Worm (Caenorhabditis elegans) whole organism, young adult: ENCODE results near the gene Y37H2A.7.

Source experiments
- C06A6.2 ChIP-seq: fragments of 200-800 bp; sonication (Bioruptor generic); conservative IDR thresholded peaks from 2 replicates; pipeline ENCODE4 v1.3.6; 2022; ENCODE audit warnings: missing genetic modification characterization, missing compliant biosample characterization
- C17E4.6 ChIP-seq: fragments of 200-800 bp; sonication (Bioruptor generic); IDR thresholded peaks from 2 replicates; pipeline ENCODE4 v1.3.6; 2022; ENCODE audit warnings: missing genetic modification reagents, missing genetic modification characterization, missing compliant biosample characterization
- F10E7.11 ChIP-seq: sonication (generic microtip); optimal IDR thresholded peaks from 2 replicates; lab custom pipeline; 2017; ENCODE audit warnings: mild to moderate bottlenecking, missing genetic modification characterization, moderate library complexity, missing compliant biosample characterization
- F55B11.4 ChIP-seq: sonication (generic microtip); optimal IDR thresholded peaks from 2 replicates; lab custom pipeline; 2016; ENCODE audit warnings: missing compliant biosample characterization, missing genetic modification characterization, borderline replicate concordance; ENCODE audit not compliant: insufficient read depth
- F57C9.4 ChIP-seq: sonication (generic microtip); optimal IDR thresholded peaks from 2 replicates; lab custom pipeline; 2017; ENCODE audit warnings: mild to moderate bottlenecking, missing genetic modification characterization, missing compliant biosample characterization
- Y56A3A.18 ChIP-seq: fragments of 200-800 bp; sonication (Bioruptor generic); IDR thresholded peaks from 2 replicates; pipeline ENCODE4 v1.3.6; 2022; ENCODE audit warnings: missing genetic modification reagents, missing genetic modification characterization, missing compliant biosample characterization
- atf-7 ChIP-seq: sonication (generic microtip); optimal IDR thresholded peaks from 2 replicates; lab custom pipeline; 2017; ENCODE audit warnings: mild to moderate bottlenecking, missing genetic modification characterization, missing compliant biosample characterization
- attf-3 ChIP-seq: fragments of 200-800 bp; sonication (Bioruptor generic); conservative IDR thresholded peaks from 2 replicates; pipeline ENCODE4 v1.3.6; 2022; ENCODE audit warnings: missing genetic modification reagents, missing genetic modification characterization, missing compliant biosample characterization
- attf-5 ChIP-seq: fragments of 200-800 bp; sonication (Bioruptor generic); optimal IDR thresholded peaks from 2 replicates; lab custom pipeline; 2018; ENCODE audit warnings: mild to moderate bottlenecking, missing genetic modification characterization, missing compliant biosample characterization
- cebp-1 ChIP-seq, 2 experiments: fragments of 200-800 bp in 1 of 2; sonication (Bioruptor generic) in 1 of 2; sonication (generic microtip) in 1 of 2; IDR thresholded peaks in 1 of 2; optimal IDR thresholded peaks in 1 of 2; 2 replicates each; pipeline versions ENCODE4 v1.3.6 to Lab custom; 2017 to 2022; ENCODE audit warnings: missing compliant biosample characterization in 2 of 2, missing genetic modification characterization in 2 of 2, mild to moderate bottlenecking in 1 of 2, missing genetic modification reagents in 1 of 2, moderate library complexity in 1 of 2
- chd-7 ChIP-seq: sonication (generic microtip); optimal IDR thresholded peaks from 2 replicates; lab custom pipeline; 2016; ENCODE audit warnings: mild to moderate bottlenecking, missing genetic modification characterization, moderate library complexity, missing compliant biosample characterization
- dpl-1 ChIP-seq: fragments of 150-350 bp; optimal IDR thresholded peaks from 2 replicates; lab custom pipeline; 2014; ENCODE audit warnings: missing biosample characterization, missing genetic modification reagents, missing genetic modification characterization
- egl-44 ChIP-seq: fragments of 200-800 bp; sonication (Bioruptor generic); IDR thresholded peaks from 2 replicates; pipeline ENCODE4 v1.3.6; 2022; ENCODE audit warnings: missing genetic modification reagents, missing genetic modification characterization, missing compliant biosample characterization
- ekl-4 ChIP-seq: fragments of 200-800 bp; sonication (Bioruptor generic); IDR thresholded peaks from 2 replicates; pipeline ENCODE4 v1.3.6; 2022; ENCODE audit warnings: missing genetic modification reagents, missing genetic modification characterization, missing compliant biosample characterization
- ets-4 ChIP-seq: fragments of 200-800 bp; sonication (Bioruptor generic); optimal IDR thresholded peaks from 2 replicates; lab custom pipeline; 2018; ENCODE audit warnings: mild to moderate bottlenecking, missing genetic modification characterization, missing compliant biosample characterization
- hmg-1.2 ChIP-seq: fragments of 200-800 bp; sonication (Bioruptor generic); IDR thresholded peaks from 2 replicates; pipeline ENCODE4 v1.3.6; 2022; ENCODE audit warnings: missing genetic modification reagents, missing genetic modification characterization, missing compliant biosample characterization
- lag-1 ChIP-seq: fragments of 200-800 bp; sonication (Bioruptor generic); IDR thresholded peaks from 2 replicates; pipeline ENCODE4 v1.3.6; 2022; ENCODE audit warnings: missing genetic modification reagents, missing genetic modification characterization, missing compliant biosample characterization
- let-526 ChIP-seq: fragments of 200-800 bp; sonication (Bioruptor generic); IDR thresholded peaks from 2 replicates; pipeline ENCODE4 v1.3.6; 2022; ENCODE audit warnings: missing genetic modification reagents, missing genetic modification characterization, missing compliant biosample characterization
- lin-54 ChIP-seq: fragments of 200-800 bp; sonication (Bioruptor generic); optimal IDR thresholded peaks from 2 replicates; lab custom pipeline; 2018; ENCODE audit warnings: mild to moderate bottlenecking, missing genetic modification characterization, missing compliant biosample characterization
- mxl-1 ChIP-seq: sonication (generic microtip); optimal IDR thresholded peaks from 2 replicates; lab custom pipeline; 2016; ENCODE audit warnings: missing genetic modification characterization, missing compliant biosample characterization
- nfya-2 ChIP-seq: fragments of 200-800 bp; sonication (Bioruptor generic); IDR thresholded peaks from 2 replicates; pipeline ENCODE4 v1.3.6; 2022; ENCODE audit warnings: missing genetic modification reagents, missing genetic modification characterization, missing compliant biosample characterization
- nhr-80 ChIP-seq: sonication (generic microtip); optimal IDR thresholded peaks from 2 replicates; lab custom pipeline; 2016; ENCODE audit warnings: missing genetic modification characterization, missing compliant biosample characterization
- sea-2 ChIP-seq: fragments of 200-800 bp; sonication (Bioruptor generic); IDR thresholded peaks from 2 replicates; pipeline ENCODE4 v1.3.6; 2022; ENCODE audit warnings: missing genetic modification characterization, missing compliant biosample characterization
- snpc-1.1 ChIP-seq: sonication (generic microtip); optimal IDR thresholded peaks from 2 replicates; lab custom pipeline; 2017; ENCODE audit warnings: missing genetic modification characterization, mild to moderate bottlenecking, missing compliant biosample characterization, antibody characterized with exemption, moderate library complexity, missing genotype, missing genetic modification reagents; ENCODE audit not compliant: insufficient read depth
- snpc-1.3 ChIP-seq: sonication (generic microtip); optimal IDR thresholded peaks from 2 replicates; lab custom pipeline; 2017; ENCODE audit warnings: missing genetic modification characterization, mild to moderate bottlenecking, missing compliant biosample characterization, antibody characterized with exemption, moderate library complexity, missing genotype, missing genetic modification reagents; ENCODE audit not compliant: insufficient read depth
- unc-130 ChIP-seq: sonication (generic microtip); optimal IDR thresholded peaks from 2 replicates; lab custom pipeline; 2016; ENCODE audit warnings: missing genetic modification reagents, missing genetic modification characterization, missing compliant biosample characterization
- xnd-1 ChIP-seq: sonication (generic microtip); optimal IDR thresholded peaks from 2 replicates; lab custom pipeline; 2016; ENCODE audit warnings: missing genotype, missing genetic modification reagents, missing genetic modification characterization, missing compliant biosample characterization
- zfh-2 ChIP-seq: fragments of 200-800 bp; sonication (Bioruptor generic); conservative IDR thresholded peaks from 2 replicates; pipeline ENCODE4 v1.3.6; 2022; ENCODE audit warnings: missing genetic modification reagents, missing genetic modification characterization, missing compliant biosample characterization
- zim-3 ChIP-seq: sonication (generic microtip); optimal IDR thresholded peaks from 2 replicates; lab custom pipeline; 2017; ENCODE audit warnings: mild to moderate bottlenecking, missing genetic modification characterization, moderate library complexity, missing compliant biosample characterization
- ztf-26 ChIP-seq: sonication (generic microtip); optimal IDR thresholded peaks from 2 replicates; lab custom pipeline; 2017; ENCODE audit warnings: missing genetic modification characterization, missing compliant biosample characterization

The Y37H2A.7 gene

DNA sequence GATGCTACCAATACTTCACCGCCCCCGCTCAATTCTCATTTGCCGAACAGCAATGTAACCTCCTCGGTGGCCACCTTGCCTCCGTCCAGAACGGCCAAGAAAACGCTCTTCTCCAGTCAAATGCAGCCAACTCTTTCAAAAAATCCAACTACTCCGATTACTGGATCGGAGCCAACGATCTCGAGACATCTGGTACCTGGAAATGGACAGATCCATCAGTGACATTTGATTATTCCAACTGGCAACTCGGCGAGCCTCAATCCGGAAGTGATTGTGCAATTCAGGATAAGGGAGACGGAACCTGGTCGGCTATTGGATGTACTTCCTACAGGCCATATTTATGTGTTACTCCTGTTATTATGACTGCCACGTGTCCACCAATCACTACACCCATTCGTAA lies 23.9 kb upstream of the Y37H2A.7 start:
- no peak for TF ChIP-seq atf-7 (tag; lab: Kevin White, UChicago)
- TF ChIP-seq, all 124 proteins: peak for 0

DNA sequence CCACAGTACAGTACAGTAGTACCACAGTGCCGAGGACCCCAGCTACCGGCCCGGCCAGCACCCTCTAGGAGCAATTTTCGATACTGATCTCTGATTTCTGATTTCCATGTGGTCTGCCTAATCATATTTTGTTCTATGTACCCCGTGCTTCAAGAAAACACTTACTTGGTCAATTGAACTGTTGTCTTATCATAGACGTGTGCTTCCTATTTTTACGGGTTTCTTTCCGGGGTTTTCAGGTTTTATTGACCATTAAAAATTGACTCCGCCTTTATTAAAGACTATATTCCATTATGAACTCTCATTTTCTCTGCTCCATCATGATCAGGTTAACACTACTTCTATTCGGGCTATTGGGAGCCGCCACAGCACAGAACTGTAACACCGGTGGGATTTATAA lies 23.4 kb upstream of the Y37H2A.7 start, which contains the start of gene clec-48:
Gene clec-48 (plus strand): TSS at position 320 of the 400 bp plus-strand sequence.
- no peak for TF ChIP-seq nfya-2
- peak; percentile 9 for TF ChIP-seq nhr-80 (tag; lab: Kevin White, UChicago)
- TF ChIP-seq egl-44 (GFP tag; lab: Robert Waterston, UW) = no peak

DNA sequence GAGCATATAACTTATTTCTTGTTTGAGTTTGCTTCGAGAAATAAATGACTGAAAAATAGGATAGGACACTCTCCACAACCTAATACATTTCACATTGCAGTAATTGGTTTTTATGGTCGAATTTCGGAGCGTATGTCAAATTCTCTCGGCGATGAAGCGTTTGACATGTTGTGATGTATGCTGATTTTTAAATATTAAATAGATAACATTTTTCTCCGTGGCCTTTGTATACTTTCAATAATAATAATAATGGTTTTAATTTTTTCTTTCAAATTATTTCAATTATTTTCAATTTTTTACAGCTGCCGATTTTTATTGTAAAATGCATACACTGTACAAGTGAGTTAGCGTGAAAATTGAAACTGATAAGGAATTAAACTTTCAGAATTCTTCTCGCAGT lies 11.8 kb upstream of the Y37H2A.7 start, which contains the start of gene C14A6.3:
Gene C14A6.3 (plus strand): TSS at position 301 of the 400 bp plus-strand sequence.
- no peak for TF ChIP-seq sea-2 (GFP tag; lab: Robert Waterston, UW)
- TF ChIP-seq, all 124 proteins: peak for 0

DNA sequence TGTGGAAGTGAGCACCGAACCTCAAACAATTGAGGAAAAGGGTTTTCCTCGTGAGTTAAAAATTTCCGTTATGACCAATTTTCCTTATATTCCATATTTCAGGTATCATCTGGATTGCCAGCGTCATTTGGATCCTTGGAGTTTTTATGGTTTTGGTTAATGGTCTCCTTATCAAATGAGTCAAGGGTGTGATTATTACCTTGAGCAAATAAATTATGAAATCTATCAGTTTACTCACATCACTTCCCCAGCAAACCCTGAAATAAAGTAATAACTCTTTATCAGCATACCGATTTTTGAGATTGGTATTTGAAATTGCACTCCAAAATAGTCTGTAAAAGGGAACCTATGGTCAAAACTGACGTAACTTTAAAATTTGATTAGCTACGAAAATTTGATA lies 10.2 kb upstream of the Y37H2A.7 start:
- TF ChIP-seq zim-3 (tag; lab: Kevin White, UChicago) (no peak), attf-5 (GFP tag; lab: Kevin White, UChicago) (no peak)

DNA sequence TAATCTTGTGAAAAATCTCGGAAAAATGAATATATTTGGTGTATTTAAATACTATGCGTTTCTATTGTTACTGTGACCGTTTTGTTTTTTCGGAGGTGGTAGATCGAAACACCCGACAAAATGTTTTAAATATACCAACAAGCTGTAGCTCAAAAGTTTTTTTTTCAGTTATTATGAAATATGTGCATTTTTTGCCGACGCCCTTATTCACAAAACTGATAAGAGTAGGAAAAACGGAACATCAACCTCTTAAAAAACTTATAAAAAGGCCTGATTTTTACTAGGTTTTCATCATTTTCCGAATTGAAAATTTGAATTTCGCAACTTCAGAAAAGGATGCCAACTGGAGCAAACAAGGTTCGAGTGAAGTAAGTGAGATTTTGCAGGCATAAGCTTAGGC lies 9.2 kb upstream of the Y37H2A.7 start, which contains the start of gene Y37H2A.14:
Gene Y37H2A.14 (plus strand): TSS at position 301 of the 400 bp plus-strand sequence.
- TF ChIP-seq cebp-1 (GFP tag; IDR thresholded peaks at IDR 0.05; lab: Robert Waterston, UW) (no peak), cebp-1 (tag; optimal IDR thresholded peaks at IDR 0.05; lab: Kevin White, UChicago) (peak; percentile 77), snpc-1.3 (tag; lab: Kevin White, UChicago) (no peak)

DNA sequence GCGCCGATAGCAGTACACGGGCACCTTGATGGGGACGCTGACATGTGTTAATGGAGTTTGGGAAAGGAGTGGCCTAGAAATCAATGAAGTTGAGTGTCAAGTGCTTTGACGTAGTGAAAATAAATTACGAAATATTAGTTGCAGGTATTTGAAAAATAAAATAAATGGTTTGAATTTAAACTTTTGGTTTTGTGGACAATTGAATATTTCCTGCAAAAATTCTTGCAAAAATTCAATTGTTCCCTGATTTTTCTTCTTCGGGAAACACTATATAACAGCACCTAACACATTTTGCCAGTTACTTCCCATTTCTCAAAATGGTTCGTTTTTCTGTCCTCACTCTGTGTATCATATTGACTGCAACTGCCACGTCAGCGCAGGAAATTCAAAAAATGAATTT lies 8.3 kb upstream of the Y37H2A.7 start, which contains the start of gene Y37H2A.13:
Gene Y37H2A.13 (plus strand): TSS at position 301 of the 400 bp plus-strand sequence.
- TF ChIP-seq C06A6.2 (GFP tag; lab: Robert Waterston, UW) (no peak), dpl-1 (GFP tag; lab: Kevin White, UChicago) (no peak), ztf-26 (tag; lab: Kevin White, UChicago) (no peak), xnd-1 (tag; lab: Kevin White, UChicago) (no peak), ekl-4 (no peak), snpc-1.1 (tag; lab: Kevin White, UChicago) (no peak), F55B11.4 (no peak), hmg-1.2 (GFP tag; lab: Robert Waterston, UW) (no peak), F10E7.11 (no peak), Y56A3A.18 (GFP tag; lab: Robert Waterston, UW) (no peak), C17E4.6 (GFP tag; lab: Robert Waterston, UW) (no peak), lin-54 (GFP tag; lab: Kevin White, UChicago) (no peak), attf-3 (GFP tag; lab: Robert Waterston, UW) (no peak)
- TF ChIP-seq, all 124 proteins: peak for 0

DNA sequence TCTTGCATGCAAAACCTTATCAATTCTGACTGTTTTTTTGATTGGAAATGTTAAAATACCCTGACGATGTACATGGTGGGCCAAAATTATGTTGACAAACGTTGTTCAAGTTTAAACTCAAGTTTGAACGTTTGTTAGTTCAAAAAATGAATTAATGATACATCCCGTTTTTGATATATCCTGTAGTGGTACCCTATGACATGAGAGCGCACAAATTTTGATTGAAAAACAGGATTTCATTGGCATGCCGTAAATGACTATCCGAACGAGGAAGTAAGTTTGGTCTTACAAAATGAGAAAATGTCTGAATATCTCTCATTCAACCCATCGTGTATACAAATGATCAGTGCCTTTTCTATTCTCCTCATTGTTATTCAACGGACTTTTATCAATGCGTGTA lies 6.9 kb upstream of the Y37H2A.7 start, which contains the start of gene Y37H2A.11:
Gene Y37H2A.11 (plus strand): TSS at position 301 of the 400 bp plus-strand sequence.
- TF ChIP-seq let-526 (GFP tag; lab: Robert Waterston, UW) = no peak
- TF ChIP-seq F57C9.4 (tag; lab: Kevin White, UChicago) = no peak
- TF ChIP-seq F10E7.11 = no peak
- no peak for TF ChIP-seq chd-7 (tag; lab: Kevin White, UChicago)
- TF ChIP-seq mxl-1 (tag; lab: Kevin White, UChicago) = no peak
- TF ChIP-seq unc-130 (GFP tag; lab: Kevin White, UChicago) = no peak
- no peak for TF ChIP-seq ets-4 (GFP tag; lab: Kevin White, UChicago)
- TF ChIP-seq zfh-2 = no peak
- TF ChIP-seq lag-1 = no peak
